Fruit fly (Drosophila melanogaster) S2 (cell line): ENCODE measurements around the gene Zmynd8.

Source experiments
- CG8478 ChIP-seq: fragments of >200 bp; optimal IDR thresholded peaks from 2 replicates; lab custom pipeline; 2018
- CTCF ChIP-seq, 2 experiments: fragments of >200 bp; optimal IDR thresholded peaks; 2 replicates each; lab custom pipeline; 2018

The Zmynd8 gene

DNA sequence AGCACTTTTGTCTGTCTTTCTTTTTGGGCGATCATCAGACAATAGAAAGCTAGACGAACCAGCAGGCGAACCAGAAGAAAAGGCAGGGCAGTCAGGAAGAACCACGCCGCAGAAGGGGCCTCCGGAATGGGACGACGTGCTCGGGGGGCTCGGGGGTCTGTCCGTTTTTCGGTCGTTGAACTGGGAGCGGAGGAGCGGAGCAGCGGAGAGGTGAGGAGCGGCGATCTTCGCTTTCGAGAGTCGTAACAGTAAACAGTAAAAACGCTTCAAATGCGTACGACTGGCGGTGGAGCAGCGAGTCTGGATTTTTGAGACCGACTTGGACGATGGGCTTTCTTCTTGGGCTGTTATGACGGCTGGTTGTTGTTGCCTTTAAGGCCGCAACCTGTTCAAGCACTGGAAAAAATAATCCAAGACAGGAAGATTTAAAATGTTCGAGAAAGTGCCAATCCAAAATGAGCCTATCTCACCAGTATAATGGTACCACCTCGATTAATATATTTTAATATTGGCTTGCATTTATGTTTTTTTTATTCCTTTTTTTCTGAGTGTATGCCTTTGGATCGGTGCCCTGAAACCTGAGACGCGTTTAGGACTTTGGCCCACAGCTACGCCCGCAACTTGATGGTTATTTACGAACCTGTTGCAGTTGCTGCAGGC lies 17.6 kb downstream of the Zmynd8 start:
- TF ChIP-seq CTCF (optimal IDR thresholded peaks at IDR 0.05; lab: Kevin White, UChicago): no peak
- no peak for TF ChIP-seq CG8478 (lab: Kevin White, UChicago)

DNA sequence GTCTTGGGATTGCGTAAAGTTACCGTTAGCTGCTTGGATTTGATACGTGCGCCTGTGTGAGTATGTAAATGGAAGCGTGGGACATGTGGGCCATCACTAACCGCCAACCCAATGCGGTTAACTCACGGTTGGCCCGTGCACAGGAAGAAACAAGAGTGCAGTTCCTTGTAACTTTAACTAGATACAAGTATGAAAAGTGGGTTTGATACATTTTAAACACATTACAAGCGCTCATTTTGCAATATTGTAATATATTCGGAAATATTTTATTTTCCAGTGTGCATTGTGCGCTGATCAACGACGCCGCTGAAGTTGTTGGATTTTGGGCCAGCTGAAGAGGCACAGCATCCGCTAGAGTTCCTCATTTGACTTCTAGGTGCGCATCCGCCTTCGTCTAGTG lies 18.5 kb downstream of the Zmynd8 start:
- no peak for TF ChIP-seq CG8478 (lab: Kevin White, UChicago)
- no peak for TF ChIP-seq CTCF (optimal IDR thresholded peaks at IDR 0.05; lab: Kevin White, UChicago)

DNA sequence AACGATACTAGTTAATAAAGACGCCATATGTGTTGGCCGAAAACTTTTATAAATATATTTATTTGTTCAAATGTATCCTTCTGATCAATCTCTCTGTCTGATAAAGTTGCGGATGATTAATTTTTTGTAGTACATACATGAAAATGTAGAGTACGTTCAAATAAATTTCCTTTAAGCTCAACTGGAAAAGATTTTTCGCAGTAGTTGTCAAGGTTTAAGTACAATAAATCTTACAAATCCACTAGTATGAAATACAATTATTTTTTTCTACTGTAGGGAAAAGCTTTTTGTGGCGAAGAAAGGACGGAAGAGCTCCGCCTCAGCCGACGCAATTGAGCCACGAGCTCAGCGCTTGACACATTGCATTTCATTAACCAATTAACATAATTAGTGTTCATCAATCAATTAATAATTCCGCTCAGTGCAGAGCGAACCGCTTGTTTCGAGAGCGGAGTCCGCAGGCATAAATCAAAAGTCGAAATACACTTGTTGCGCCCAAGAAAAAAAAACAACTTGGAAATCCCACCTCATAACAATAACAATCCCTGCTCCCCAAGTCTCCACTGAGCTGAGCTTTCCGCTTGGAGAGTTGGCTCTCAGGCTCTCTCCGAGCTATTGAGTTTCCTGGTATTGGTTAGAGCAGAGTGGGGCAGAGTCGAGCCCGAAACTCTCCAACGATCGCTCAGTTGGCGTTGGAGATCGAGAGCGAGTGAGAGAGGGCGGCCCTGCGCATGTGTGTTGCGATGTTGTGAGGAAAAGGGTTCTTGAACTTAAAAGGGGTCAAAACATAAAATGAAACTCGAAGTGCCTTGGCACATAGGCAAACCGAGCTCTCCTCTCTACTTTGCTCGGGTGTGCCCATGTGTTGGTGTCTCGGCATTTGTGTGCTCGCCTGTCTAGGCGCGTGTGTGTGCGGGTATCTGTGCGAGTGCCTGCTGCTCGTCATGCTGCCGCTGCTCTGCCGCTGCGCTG lies 19.7 kb downstream of the Zmynd8 start:
- no peak for TF ChIP-seq CTCF (optimal IDR thresholded peaks at IDR 0.05; lab: Kevin White, UChicago)
- no peak for TF ChIP-seq CG8478 (lab: Kevin White, UChicago)

DNA sequence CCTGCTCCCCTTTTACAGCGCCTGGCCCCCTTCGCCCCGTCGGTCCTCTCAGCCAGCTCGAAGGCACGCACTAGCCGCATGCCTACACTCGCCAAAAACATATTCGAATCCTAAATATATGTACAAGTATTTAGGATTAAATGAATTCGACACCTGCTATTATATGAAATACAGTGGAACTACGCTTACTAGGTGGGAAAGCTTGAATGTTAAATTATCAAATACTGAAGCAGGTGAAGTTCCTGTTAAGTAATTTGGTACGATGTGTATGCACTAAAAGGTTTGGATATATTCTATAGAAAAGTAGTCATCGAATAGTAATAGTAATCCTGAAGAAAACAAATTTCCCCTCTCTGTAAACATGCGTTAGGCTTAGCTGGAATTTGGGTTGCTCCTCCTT lies 20.5 kb downstream of the Zmynd8 start:
- TF ChIP-seq CTCF (optimal IDR thresholded peaks at IDR 0.05; lab: Kevin White, UChicago) (no peak), CG8478 (lab: Kevin White, UChicago) (no peak)

DNA sequence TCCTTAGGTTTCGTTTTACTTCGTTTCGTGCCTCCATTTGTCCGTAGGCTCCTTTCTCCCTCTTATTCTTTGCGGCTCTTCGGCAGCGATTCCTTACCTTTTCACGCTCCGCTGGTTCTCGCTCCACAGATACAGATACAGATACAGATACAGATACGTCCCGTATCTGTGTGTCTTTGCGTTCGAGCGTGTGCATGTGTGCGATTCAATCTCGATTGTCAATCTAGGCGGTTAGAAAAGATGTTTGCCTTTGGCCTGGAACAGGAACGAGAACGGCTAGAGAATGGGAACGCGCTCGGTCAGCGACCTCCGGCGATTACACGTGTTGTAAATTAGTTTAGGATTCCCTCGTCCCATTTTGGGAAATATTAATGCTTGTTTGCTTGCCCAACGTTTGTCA lies 21.2 kb downstream of the Zmynd8 start:
- no peak for TF ChIP-seq CG8478 (lab: Kevin White, UChicago)
- TF ChIP-seq CTCF (optimal IDR thresholded peaks at IDR 0.05; lab: Kevin White, UChicago): no peak

DNA sequence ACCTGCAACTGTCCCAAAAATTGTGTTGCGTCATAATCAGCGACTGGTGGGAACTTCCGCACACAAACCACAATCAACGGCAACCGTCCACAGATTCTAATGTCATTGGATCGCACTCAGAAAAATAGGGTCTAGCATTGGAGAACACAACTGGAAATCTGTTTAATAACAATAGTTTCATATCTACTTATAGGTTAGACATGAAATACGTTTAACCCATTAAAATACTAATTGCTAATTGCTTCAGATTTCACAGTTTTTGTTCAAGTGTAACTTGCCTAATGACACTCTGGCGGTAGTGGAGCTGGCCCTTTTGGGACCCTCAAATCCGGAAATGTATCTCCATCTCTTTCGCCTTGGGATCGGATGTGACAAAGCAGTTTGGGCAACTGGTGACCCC lies 27.4 kb downstream of the Zmynd8 start:
- TF ChIP-seq CG8478 (lab: Kevin White, UChicago): no peak
- no peak for TF ChIP-seq CTCF (optimal IDR thresholded peaks at IDR 0.05; lab: Kevin White, UChicago)

DNA sequence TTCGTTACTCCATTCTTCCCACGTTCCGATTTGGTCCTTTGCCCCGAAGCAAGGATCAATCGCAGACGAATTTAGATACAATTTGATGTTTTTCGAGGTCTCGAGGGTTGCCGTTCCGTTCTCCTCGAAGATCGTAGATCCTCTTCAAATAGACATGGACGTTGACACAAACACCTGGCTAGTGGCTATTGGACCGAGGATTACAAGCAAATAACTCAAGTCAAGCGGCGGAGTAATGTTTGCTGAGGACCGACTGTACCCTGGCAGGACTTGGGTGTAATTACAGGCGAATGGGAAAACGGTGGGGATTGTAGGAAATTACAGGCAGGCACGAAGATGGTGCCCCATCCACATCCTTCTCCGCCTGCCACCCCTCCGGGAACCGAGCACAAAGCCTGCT lies 28.3 kb downstream of the Zmynd8 start:
- TF ChIP-seq CTCF (optimal IDR thresholded peaks at IDR 0.05; lab: Kevin White, UChicago) (no peak), CG8478 (lab: Kevin White, UChicago) (no peak)

DNA sequence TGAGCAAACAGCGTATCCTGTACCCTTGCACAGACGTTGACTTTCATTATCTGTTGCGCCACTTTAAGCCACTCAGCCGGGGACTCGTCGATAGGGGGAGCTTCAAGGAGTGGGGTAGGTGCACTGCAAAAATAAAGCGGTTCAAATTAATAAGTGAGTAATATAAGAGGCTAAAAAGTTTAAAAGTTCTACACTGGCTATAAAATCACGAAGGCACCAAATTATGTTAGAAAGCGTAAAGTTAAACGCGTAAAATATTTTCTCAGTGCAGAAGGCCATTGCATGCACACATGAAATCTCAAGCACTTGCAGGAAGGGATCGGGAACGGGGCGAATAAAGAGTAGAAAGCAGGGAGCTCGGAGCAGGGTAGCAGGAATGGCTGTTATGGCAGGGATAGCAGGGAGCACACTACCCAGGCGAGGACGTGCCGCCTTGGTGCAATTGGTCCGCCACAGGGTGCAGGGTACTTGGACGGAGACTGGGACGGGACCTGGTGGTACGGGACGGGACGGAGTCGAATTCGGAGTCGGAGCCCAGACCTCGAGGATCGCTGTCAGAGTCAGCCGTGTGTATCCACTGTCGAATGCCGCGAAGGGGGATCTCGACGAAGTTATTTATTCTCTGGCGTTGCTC lies 29.0 kb downstream of the Zmynd8 start:
- TF ChIP-seq CTCF (optimal IDR thresholded peaks at IDR 0.05; lab: Kevin White, UChicago) (no peak), CG8478 (lab: Kevin White, UChicago) (no peak)

DNA sequence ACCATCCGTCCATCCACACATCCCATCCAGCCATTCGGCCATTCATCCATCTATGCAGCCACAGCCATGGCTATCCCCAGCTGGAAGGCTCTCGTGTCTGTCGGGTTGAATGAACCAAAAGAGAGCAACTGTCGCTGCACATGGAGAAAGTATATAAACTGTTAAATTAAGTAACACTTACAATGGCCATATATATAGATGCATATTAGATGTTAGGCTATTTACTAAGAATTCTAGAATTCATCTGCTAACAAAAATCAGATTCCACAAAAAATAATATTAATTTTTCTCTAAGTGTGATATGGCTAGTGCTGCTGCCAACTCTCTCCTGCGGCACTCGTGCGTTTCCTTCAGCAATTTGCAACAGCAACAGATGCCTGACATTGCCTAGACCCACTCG lies 30.9 kb downstream of the Zmynd8 start:
- no peak for TF ChIP-seq CTCF (optimal IDR thresholded peaks at IDR 0.05; lab: Kevin White, UChicago)
- TF ChIP-seq CG8478 (lab: Kevin White, UChicago): no peak

DNA sequence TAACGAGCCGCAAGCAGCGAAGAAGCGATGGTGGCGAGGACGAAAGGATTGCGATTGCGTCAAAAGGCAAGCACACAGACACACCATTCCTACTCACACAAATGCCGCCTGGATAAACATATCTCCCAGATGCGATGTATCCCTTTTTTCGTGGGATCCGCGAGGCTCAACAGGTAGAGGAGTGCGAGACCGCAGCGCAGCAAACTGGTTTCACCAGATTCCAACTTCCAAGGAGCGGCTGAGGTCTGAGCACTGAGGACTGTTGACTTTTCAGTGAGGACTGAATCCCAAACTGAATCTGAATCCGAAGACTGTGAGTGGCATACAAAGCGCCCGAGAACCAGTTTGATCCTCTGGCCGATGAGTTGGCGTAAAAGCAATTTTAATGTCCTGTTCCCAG lies 32.7 kb downstream of the Zmynd8 start:
- TF ChIP-seq CG8478 (lab: Kevin White, UChicago) (no peak), CTCF (optimal IDR thresholded peaks at IDR 0.05; lab: Kevin White, UChicago) (no peak)

DNA sequence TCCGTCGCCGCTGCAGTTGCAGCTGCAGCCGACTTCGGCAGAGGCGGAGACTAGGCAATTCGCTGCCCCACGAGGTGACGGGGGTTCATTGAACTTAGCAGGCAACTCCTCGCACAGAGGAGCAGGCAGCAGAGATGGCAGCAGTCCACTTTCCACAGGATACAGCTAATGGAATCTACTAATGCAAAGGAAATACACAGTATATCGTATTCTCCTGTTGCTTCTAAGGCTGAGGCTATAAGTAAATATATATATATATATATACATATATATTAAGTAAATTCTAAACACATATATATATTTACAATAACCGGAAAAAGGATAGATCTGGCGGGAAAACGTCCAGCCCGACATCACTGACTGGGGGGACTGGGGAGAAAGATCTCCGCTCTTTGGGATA lies 34.1 kb downstream of the Zmynd8 start:
- TF ChIP-seq CTCF (optimal IDR thresholded peaks at IDR 0.05; lab: Kevin White, UChicago) (no peak), CG8478 (lab: Kevin White, UChicago) (no peak)

DNA sequence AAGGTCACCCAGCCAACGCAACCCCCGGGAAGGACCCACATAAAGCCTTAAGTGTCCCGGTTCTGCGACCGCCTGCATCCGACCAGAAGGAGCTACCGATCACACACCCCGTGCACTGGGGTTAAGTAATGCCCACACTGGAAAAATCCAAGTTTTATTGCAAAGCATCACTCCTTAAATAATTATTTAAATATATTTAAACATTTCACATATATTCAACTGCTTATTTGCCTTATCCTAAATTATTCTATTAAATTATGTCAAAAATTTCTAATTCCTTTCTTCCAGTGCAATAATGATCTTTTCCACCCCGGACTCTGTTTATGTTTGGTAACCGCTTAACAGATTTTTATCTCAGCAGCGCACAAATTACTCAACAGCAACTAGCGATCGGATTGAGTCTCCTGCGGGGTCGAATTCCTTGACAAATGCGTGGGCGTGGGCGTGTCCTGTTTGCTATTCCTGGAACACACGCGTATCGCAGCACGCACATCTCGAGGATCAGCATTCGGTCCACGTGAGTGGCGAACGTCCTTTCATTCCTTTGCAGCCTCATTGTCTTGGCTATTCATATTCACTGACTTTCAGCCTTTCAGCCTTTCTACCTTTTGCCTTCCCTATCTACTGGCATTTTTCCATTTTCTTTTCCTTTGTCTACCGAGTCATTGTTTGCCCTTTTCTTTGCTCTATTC lies 35.4 kb downstream of the Zmynd8 start:
- TF ChIP-seq CG8478 (lab: Kevin White, UChicago): no peak
- TF ChIP-seq CTCF (optimal IDR thresholded peaks at IDR 0.05; lab: Kevin White, UChicago): no peak

DNA sequence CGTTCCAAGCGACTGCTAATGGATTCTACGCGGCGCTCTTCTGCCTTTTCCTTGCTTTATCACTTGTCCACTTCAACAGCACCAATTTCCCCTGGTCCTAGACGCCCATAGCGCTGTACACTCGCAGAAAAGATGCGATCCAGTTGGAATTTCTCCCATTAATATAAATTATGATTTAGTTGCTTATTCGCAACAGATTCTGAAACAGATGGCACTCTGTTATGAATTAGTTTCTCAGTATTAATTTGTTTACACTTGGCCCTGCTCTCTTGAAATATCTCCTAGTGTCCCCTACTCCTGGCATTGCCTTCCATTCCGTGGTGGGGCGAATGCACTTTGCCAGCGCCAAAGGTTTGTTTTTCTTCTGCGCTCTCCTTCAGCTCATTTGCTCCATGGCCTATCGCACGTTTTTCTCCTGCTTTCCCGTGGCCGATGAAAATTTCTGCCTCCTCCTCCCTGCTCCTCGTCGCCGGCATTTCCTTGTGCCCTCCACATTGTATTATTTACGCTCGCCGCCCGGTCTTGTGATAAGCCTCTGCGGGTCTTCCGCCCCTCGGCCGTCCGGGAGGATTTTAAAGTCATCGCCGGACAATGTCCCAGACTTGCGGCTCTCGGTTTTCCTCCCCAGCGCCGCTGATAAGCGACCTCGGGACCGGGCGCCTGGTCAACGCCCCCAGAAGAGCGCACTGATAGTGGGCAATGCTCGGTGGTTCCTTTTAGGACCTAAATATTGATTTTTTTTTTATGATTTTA lies 37.1 kb downstream of the Zmynd8 start:
- TF ChIP-seq CG8478 (lab: Kevin White, UChicago): no peak

DNA sequence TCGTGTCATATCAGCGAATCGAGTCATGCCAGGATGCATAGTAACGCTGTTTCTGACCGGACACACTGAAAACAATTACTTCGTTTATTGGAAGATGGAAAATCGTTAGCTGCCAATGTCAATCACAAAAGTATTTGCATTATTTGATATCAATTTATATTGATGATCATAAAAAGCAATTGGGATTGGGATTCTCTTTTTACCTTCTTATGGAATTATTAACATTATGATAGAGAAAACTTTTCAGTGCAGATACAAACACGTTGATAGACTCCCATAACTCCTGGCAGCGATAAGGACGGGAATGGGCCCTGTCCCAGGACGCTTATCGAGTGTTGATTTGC lies 37.6 kb downstream of the Zmynd8 start:
- no peak for TF ChIP-seq CTCF (optimal IDR thresholded peaks at IDR 0.05; lab: Kevin White, UChicago)
- TF ChIP-seq CG8478 (lab: Kevin White, UChicago): no peak
